Worm (Caenorhabditis elegans) whole organism, L2 larva: ENCODE measurements around the gene C56E10.3.

Experiments
- alr-1 ChIP-seq: fragments of 150-350 bp; optimal IDR thresholded peaks from 2 replicates; lab custom pipeline; 2014; ENCODE audit warnings: missing biosample characterization, missing genetic modification characterization
- aly-2 ChIP-seq: fragments of 150-350 bp; optimal IDR thresholded peaks from 2 replicates; lab custom pipeline; 2014; ENCODE audit warnings: missing biosample characterization, missing genetic modification characterization
- ama-1 ChIP-seq: fragments of 150-350 bp; optimal IDR thresholded peaks from 2 replicates; lab custom pipeline; 2018; ENCODE audit warnings: inconsistent platforms
- elt-1 ChIP-seq: fragments of 150-350 bp; optimal IDR thresholded peaks from 2 replicates; lab custom pipeline; 2014; ENCODE audit warnings: missing biosample characterization, missing genetic modification characterization
- fos-1 ChIP-seq: fragments of 150-350 bp; optimal IDR thresholded peaks from 2 replicates; lab custom pipeline; 2014; ENCODE audit warnings: missing biosample characterization, missing genetic modification characterization
- gmeb-1 ChIP-seq: fragments of 150-350 bp; optimal IDR thresholded peaks from 2 replicates; lab custom pipeline; 2014; ENCODE audit warnings: missing biosample characterization, missing genetic modification characterization
- mab-5 ChIP-seq: fragments of 150-350 bp; optimal IDR thresholded peaks from 2 replicates; lab custom pipeline; 2014; ENCODE audit warnings: missing biosample characterization, missing genetic modification characterization
- nhr-237 ChIP-seq: fragments of 150-350 bp; optimal IDR thresholded peaks from 2 replicates; lab custom pipeline; 2014; ENCODE audit warnings: missing biosample characterization, missing genetic modification characterization
- unc-55 ChIP-seq: fragments of 150-350 bp; sonication (generic microtip); optimal IDR thresholded peaks from 3 replicates; lab custom pipeline; 2014; ENCODE audit warnings: missing biosample characterization, missing genetic modification reagents, missing genetic modification characterization

DNA sequence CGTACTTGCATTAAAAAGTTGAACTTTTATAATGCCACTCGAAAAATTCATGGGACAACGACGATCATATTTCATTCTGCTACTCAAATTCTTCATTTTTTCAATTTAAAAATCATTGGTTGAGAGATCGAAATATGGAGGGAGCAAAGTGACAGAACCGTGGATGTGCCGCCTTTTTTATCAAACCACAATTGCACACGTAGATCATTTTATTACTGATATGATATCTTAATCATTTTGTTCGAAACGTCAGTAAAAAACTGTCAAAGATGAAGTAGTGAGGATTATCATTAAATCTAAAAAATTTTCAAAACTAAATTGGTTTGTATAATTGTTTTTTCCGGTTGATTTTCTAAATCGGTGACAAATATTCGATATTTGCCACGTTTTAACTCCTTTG is 8.7 kb downstream of the C56E10.3 start:
- TF ChIP-seq nhr-237 (tag; lab: Kevin White, UChicago) = no peak
- TF ChIP-seq fos-1 (tag; lab: Kevin White, UChicago) = peak; percentile 11
- TF ChIP-seq ama-1 = no peak
- TF ChIP-seq gmeb-1 = no peak
- TF ChIP-seq alr-1 (tag; lab: Kevin White, UChicago) = no peak
- no peak for TF ChIP-seq elt-1
- no peak for TF ChIP-seq aly-2 (tag; lab: Kevin White, UChicago)
- no peak for TF ChIP-seq mab-5 (tag; lab: Kevin White, UChicago)
- TF ChIP-seq unc-55 = no peak
